Fruit fly (Drosophila melanogaster): ENCODE measurements around the gene Sgs3.

Sgs3 gene

dm6 chr3L:11542437-11542836 lies 30.4 kb downstream of the Sgs3 start:
- TF ChIP-seq CG17806 (tag; optimal IDR thresholded peaks at IDR 0.05) (no peak), CG13204 (GFP tag; optimal IDR thresholded peaks at IDR 0.05) (no peak), CG12605 (GFP tag; IDR thresholded peaks at IDR 0.05) (no peak), gl (tag; optimal IDR thresholded peaks at IDR 0.05) (no peak), CG32121 (GFP tag; IDR thresholded peaks at IDR 0.05) (no peak), CG8301 (tag; optimal IDR thresholded peaks at IDR 0.05) (no peak), CG15710 (tag; optimal IDR thresholded peaks at IDR 0.05) (no peak), CG14655 (GFP tag; optimal IDR thresholded peaks at IDR 0.05) (no peak), D1 (tag; optimal IDR thresholded peaks at IDR 0.05) (no peak), CG10348 (GFP tag; IDR thresholded peaks at IDR 0.05) (no peak), EcR (GFP tag; optimal IDR thresholded peaks at IDR 0.05) (no peak), CG9948 (tag; optimal IDR thresholded peaks at IDR 0.05) (no peak), fd96Ca (GFP tag; IDR thresholded peaks at IDR 0.05) (no peak), CG34367 (tag; optimal IDR thresholded peaks at IDR 0.05) (no peak), Ets98B (GFP tag; IDR thresholded peaks at IDR 0.05) (no peak), Pif1A (GFP tag; optimal IDR thresholded peaks at IDR 0.05) (no peak), Pif1B (GFP tag; optimal IDR thresholded peaks at IDR 0.05) (no peak), CG8159 (tag; optimal IDR thresholded peaks at IDR 0.05) (no peak)

DNA sequence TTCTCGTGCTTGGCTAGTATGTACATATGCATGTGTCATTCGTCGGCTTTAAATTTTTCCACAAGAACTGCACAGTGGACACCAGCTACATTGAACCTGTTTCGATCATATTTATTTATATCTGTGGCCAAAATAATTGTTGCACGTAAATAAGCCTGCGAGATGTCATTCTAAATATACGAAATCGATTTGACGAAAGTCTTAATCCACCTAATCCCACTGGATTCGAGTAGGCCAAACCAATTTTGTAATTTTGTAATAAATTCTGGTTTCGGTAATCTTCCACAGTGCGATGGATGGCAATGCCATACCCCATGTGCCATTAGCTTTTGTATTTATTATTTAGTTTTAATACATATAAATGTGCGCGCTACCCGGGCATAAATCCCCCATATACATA lies 30.9 kb downstream of the Sgs3 start:
- no peak for TF ChIP-seq CG8301 (tag; optimal IDR thresholded peaks at IDR 0.05)
- TF ChIP-seq D1 (tag; optimal IDR thresholded peaks at IDR 0.05): no peak
- TF ChIP-seq Pif1A (GFP tag; optimal IDR thresholded peaks at IDR 0.05): no peak
- TF ChIP-seq Pif1B (GFP tag; optimal IDR thresholded peaks at IDR 0.05): no peak
- no peak for TF ChIP-seq CG12605 (GFP tag; IDR thresholded peaks at IDR 0.05)
- no peak for TF ChIP-seq Ets98B (GFP tag; IDR thresholded peaks at IDR 0.05)
- TF ChIP-seq Snoo (tag; optimal IDR thresholded peaks at IDR 0.05): no peak
- TF ChIP-seq fd96Ca (GFP tag; IDR thresholded peaks at IDR 0.05): no peak
- TF ChIP-seq CG14655 (GFP tag; optimal IDR thresholded peaks at IDR 0.05): no peak
- TF ChIP-seq CG15710 (tag; optimal IDR thresholded peaks at IDR 0.05): no peak
- no peak for TF ChIP-seq CG9948 (tag; optimal IDR thresholded peaks at IDR 0.05)

dm6 chr3L:11543681-11544299 lies 31.8 kb downstream of the Sgs3 start:
- TF ChIP-seq CG34367 (tag; optimal IDR thresholded peaks at IDR 0.05) (no peak), CG32121 (GFP tag; IDR thresholded peaks at IDR 0.05) (no peak), CG12605 (GFP tag; IDR thresholded peaks at IDR 0.05) (no peak), D1 (tag; optimal IDR thresholded peaks at IDR 0.05) (no peak), CG14655 (GFP tag; optimal IDR thresholded peaks at IDR 0.05) (no peak), CG8159 (tag; optimal IDR thresholded peaks at IDR 0.05) (peak; percentile 83), CG8301 (tag; optimal IDR thresholded peaks at IDR 0.05) (no peak), Snoo (tag; optimal IDR thresholded peaks at IDR 0.05) (no peak), fd96Ca (GFP tag; IDR thresholded peaks at IDR 0.05) (no peak), CG15710 (tag; optimal IDR thresholded peaks at IDR 0.05) (no peak), CG4496 (GFP tag; IDR thresholded peaks at IDR 0.05) (0 out of 3 replicates have a peak, but pooled peaks have one; percentile 22)

- TF ChIP-seq Ets98B (GFP tag; IDR thresholded peaks at IDR 0.05) (peak; percentile 13; the same call in 1 of the 2 replicates), CG12605 (GFP tag; IDR thresholded peaks at IDR 0.05) (no peak)
Measured at dm6 chr3L:11547302-11547994, 35.4 kb downstream of the Sgs3 start.

- TF ChIP-seq CG34367 (tag; optimal IDR thresholded peaks at IDR 0.05) (no peak), D1 (tag; optimal IDR thresholded peaks at IDR 0.05) (no peak), CG4496 (GFP tag; IDR thresholded peaks at IDR 0.05) (no peak), fd96Ca (GFP tag; IDR thresholded peaks at IDR 0.05) (no peak), CG12605 (GFP tag; IDR thresholded peaks at IDR 0.05) (no peak), EcR (GFP tag; optimal IDR thresholded peaks at IDR 0.05) (no peak)
Measured at dm6 chr3L:11548009-11548408, 36.0 kb downstream of the Sgs3 start.

DNA sequence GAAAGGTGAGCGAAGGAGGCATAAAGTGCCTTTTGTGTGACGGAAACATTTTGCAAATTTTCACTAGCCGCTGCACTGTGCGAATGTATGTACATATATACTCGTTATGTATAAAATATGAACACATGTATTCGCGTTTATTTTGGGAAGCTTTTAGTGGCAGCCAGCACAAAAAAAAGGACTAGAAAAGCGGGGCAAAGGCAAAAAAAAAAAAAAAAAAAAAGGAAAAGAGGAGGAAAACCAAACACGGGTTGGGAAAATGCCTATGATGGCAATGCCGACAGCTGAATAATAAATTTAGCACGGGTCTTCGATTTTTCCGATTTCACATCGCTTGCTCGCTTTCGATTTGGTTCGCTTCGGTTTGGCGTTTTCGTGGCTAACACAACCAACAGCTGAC lies 37.4 kb downstream of the Sgs3 start:
- TF ChIP-seq CG8159 (tag; optimal IDR thresholded peaks at IDR 0.05): no peak
- 0 out of 3 replicates have a peak, but pooled peaks have one; percentile 37 for TF ChIP-seq fd96Ca (GFP tag; IDR thresholded peaks at IDR 0.05)
- peak; percentile 58 for TF ChIP-seq CG12605 (GFP tag; IDR thresholded peaks at IDR 0.05)
- TF ChIP-seq gl (tag; optimal IDR thresholded peaks at IDR 0.05): no peak
- TF ChIP-seq Ets98B (GFP tag; IDR thresholded peaks at IDR 0.05): peak; percentile 51
- TF ChIP-seq CG8301 (tag; optimal IDR thresholded peaks at IDR 0.05): no peak

- TF ChIP-seq rn (GFP tag; IDR thresholded peaks at IDR 0.05) (no peak), gl (tag; optimal IDR thresholded peaks at IDR 0.05) (no peak), CG17806 (tag; optimal IDR thresholded peaks at IDR 0.05) (no peak), CG4496 (GFP tag; IDR thresholded peaks at IDR 0.05) (0 out of 3 replicates have a peak, but pooled peaks have one; percentile 10), CG14655 (GFP tag; optimal IDR thresholded peaks at IDR 0.05) (peak; percentile 16), CG8159 (tag; optimal IDR thresholded peaks at IDR 0.05) (no peak)
Measured at dm6 chr3L:11550359-11551056, 38.5 kb downstream of the Sgs3 start.
